Worm (Caenorhabditis elegans) whole organism, young adult: Measurements from ENCODE around the gene C08H9.18.

Source experiments
- B0019.2 ChIP-seq: fragments of 200-800 bp; sonication (Bioruptor generic); conservative IDR thresholded peaks from 2 replicates; pipeline ENCODE4 v1.3.6; 2022; ENCODE audit warnings: missing genetic modification reagents, missing genetic modification characterization, missing compliant biosample characterization
- B0035.1 ChIP-seq: sonication (generic microtip); optimal IDR thresholded peaks from 2 replicates; lab custom pipeline; 2016; ENCODE audit warnings: missing genetic modification characterization, mild to moderate bottlenecking, missing compliant biosample characterization, missing genotype, missing genetic modification reagents
- F33H1.4 ChIP-seq: fragments of 200-800 bp; sonication (Bioruptor generic); IDR thresholded peaks from 2 replicates; pipeline ENCODE4 v1.3.6; 2022; ENCODE audit warnings: missing genetic modification reagents, missing genetic modification characterization, missing compliant biosample characterization
- F37B4.10 ChIP-seq: fragments of 200-800 bp; sonication (Bioruptor generic); IDR thresholded peaks from 2 replicates; pipeline ENCODE4 v1.3.6; 2022; ENCODE audit warnings: missing genetic modification characterization, missing compliant biosample characterization
- F55B11.4 ChIP-seq: sonication (generic microtip); optimal IDR thresholded peaks from 2 replicates; lab custom pipeline; 2016; ENCODE audit warnings: missing compliant biosample characterization, missing genetic modification characterization, borderline replicate concordance; ENCODE audit not compliant: insufficient read depth
- F57A8.1 ChIP-seq: fragments of 200-800 bp; sonication (Bioruptor generic); optimal IDR thresholded peaks from 2 replicates; lab custom pipeline; 2018; ENCODE audit warnings: mild to moderate bottlenecking, missing genetic modification characterization, moderate library complexity, missing compliant biosample characterization
- T07F8.4 ChIP-seq: sonication (generic microtip); optimal IDR thresholded peaks from 2 replicates; lab custom pipeline; 2016; ENCODE audit warnings: mild to moderate bottlenecking, missing genetic modification characterization, moderate library complexity, missing compliant biosample characterization
- Y53F4B.3 ChIP-seq: fragments of 200-800 bp; sonication (Bioruptor generic); IDR thresholded peaks from 2 replicates; pipeline ENCODE4 v1.3.6; 2022; ENCODE audit warnings: missing genetic modification reagents, missing genetic modification characterization, missing compliant biosample characterization
- Y53G8AR.9 ChIP-seq: fragments of 200-800 bp; sonication (Bioruptor generic); conservative IDR thresholded peaks from 2 replicates; pipeline ENCODE4 v1.3.6; 2022; ENCODE audit warnings: missing genetic modification reagents, missing genetic modification characterization, missing compliant biosample characterization
- Y56A3A.18 ChIP-seq: fragments of 200-800 bp; sonication (Bioruptor generic); IDR thresholded peaks from 2 replicates; pipeline ENCODE4 v1.3.6; 2022; ENCODE audit warnings: missing genetic modification reagents, missing genetic modification characterization, missing compliant biosample characterization
- aptf-2 ChIP-seq: fragments of 200-800 bp; sonication (Bioruptor generic); conservative IDR thresholded peaks from 2 replicates; pipeline ENCODE4 v1.3.6; 2022; ENCODE audit warnings: missing genetic modification reagents, missing genetic modification characterization, missing compliant biosample characterization
- aptf-3 ChIP-seq: fragments of 200-800 bp; sonication (Bioruptor generic); IDR thresholded peaks from 2 replicates; pipeline ENCODE4 v1.3.6; 2022; ENCODE audit warnings: missing genetic modification characterization, missing compliant biosample characterization
- atf-7 ChIP-seq: sonication (generic microtip); optimal IDR thresholded peaks from 2 replicates; lab custom pipeline; 2017; ENCODE audit warnings: mild to moderate bottlenecking, missing genetic modification characterization, missing compliant biosample characterization
- ceh-27 ChIP-seq: fragments of 200-800 bp; sonication (Bioruptor generic); optimal IDR thresholded peaks from 2 replicates; lab custom pipeline; 2018; ENCODE audit warnings: mild to moderate bottlenecking, missing genetic modification characterization, moderate library complexity, missing compliant biosample characterization
- dox-1 ChIP-seq: fragments of 200-800 bp; sonication (Bioruptor generic); IDR thresholded peaks from 2 replicates; pipeline ENCODE4 v1.3.6; 2022; ENCODE audit warnings: missing genetic modification reagents, missing genetic modification characterization, missing compliant biosample characterization
- egl-18 ChIP-seq: fragments of 200-800 bp; sonication (Bioruptor generic); IDR thresholded peaks from 2 replicates; pipeline ENCODE4 v1.3.6; 2022; ENCODE audit warnings: missing genetic modification reagents, missing genetic modification characterization, missing compliant biosample characterization
- egl-44 ChIP-seq: fragments of 200-800 bp; sonication (Bioruptor generic); IDR thresholded peaks from 2 replicates; pipeline ENCODE4 v1.3.6; 2022; ENCODE audit warnings: missing genetic modification reagents, missing genetic modification characterization, missing compliant biosample characterization
- ekl-4 ChIP-seq: fragments of 200-800 bp; sonication (Bioruptor generic); IDR thresholded peaks from 2 replicates; pipeline ENCODE4 v1.3.6; 2022; ENCODE audit warnings: missing genetic modification reagents, missing genetic modification characterization, missing compliant biosample characterization
- ets-4 ChIP-seq: fragments of 200-800 bp; sonication (Bioruptor generic); optimal IDR thresholded peaks from 2 replicates; lab custom pipeline; 2018; ENCODE audit warnings: mild to moderate bottlenecking, missing genetic modification characterization, missing compliant biosample characterization
- fkh-3 ChIP-seq: sonication (generic microtip); optimal IDR thresholded peaks from 2 replicates; lab custom pipeline; 2016; ENCODE audit warnings: mild to moderate bottlenecking, missing genetic modification characterization, missing compliant biosample characterization
- hlh-12 ChIP-seq: sonication (generic microtip); optimal IDR thresholded peaks from 2 replicates; lab custom pipeline; 2016; ENCODE audit warnings: missing genetic modification characterization, missing compliant biosample characterization
- hmg-1.2 ChIP-seq: fragments of 200-800 bp; sonication (Bioruptor generic); IDR thresholded peaks from 2 replicates; pipeline ENCODE4 v1.3.6; 2022; ENCODE audit warnings: missing genetic modification reagents, missing genetic modification characterization, missing compliant biosample characterization
- hsf-1 ChIP-seq: fragments of 200-800 bp; sonication (Bioruptor generic); IDR thresholded peaks from 2 replicates; pipeline ENCODE4 v1.3.6; 2022; ENCODE audit warnings: missing genetic modification reagents, missing genetic modification characterization, missing compliant biosample characterization
- lag-1 ChIP-seq: fragments of 200-800 bp; sonication (Bioruptor generic); IDR thresholded peaks from 2 replicates; pipeline ENCODE4 v1.3.6; 2022; ENCODE audit warnings: missing genetic modification reagents, missing genetic modification characterization, missing compliant biosample characterization
- let-607 ChIP-seq, 2 experiments: fragments of 200-800 bp in 1 of 2; sonication (Bioruptor generic) in 1 of 2; sonication (generic microtip) in 1 of 2; optimal IDR thresholded peaks; 2 replicates each; lab custom pipeline; 2016 to 2018; ENCODE audit warnings: mild to moderate bottlenecking in 2 of 2, missing compliant biosample characterization in 2 of 2, missing genetic modification characterization in 2 of 2, moderate library complexity in 2 of 2, missing genotype in 1 of 2
- lin-26 ChIP-seq: fragments of 200-800 bp; sonication (Bioruptor generic); IDR thresholded peaks from 2 replicates; pipeline ENCODE4 v1.3.6; 2022; ENCODE audit warnings: missing genetic modification reagents, missing genetic modification characterization, missing compliant biosample characterization
- lin-35 ChIP-seq, 3 experiments: fragments of 150-350 bp in 2 of 3; sonication (generic microtip) in 1 of 3; optimal IDR thresholded peaks; 2 replicates each; lab custom pipeline; 2014 to 2018; ENCODE audit warnings: missing biosample characterization in 3 of 3, missing genetic modification characterization in 3 of 3, missing genetic modification reagents in 3 of 3
- lin-54 ChIP-seq: fragments of 200-800 bp; sonication (Bioruptor generic); optimal IDR thresholded peaks from 2 replicates; lab custom pipeline; 2018; ENCODE audit warnings: mild to moderate bottlenecking, missing genetic modification characterization, missing compliant biosample characterization
- madf-3 ChIP-seq: fragments of 200-800 bp; sonication (Bioruptor generic); IDR thresholded peaks from 2 replicates; pipeline ENCODE4 v1.3.6; 2022; ENCODE audit warnings: missing genetic modification reagents, missing genetic modification characterization, missing compliant biosample characterization
- madf-6 ChIP-seq: fragments of 200-800 bp; sonication (Bioruptor generic); IDR thresholded peaks from 2 replicates; pipeline ENCODE4 v1.3.6; 2022; ENCODE audit warnings: missing genetic modification reagents, missing genetic modification characterization, missing compliant biosample characterization
- nfyb-1 ChIP-seq: fragments of 200-800 bp; sonication (Bioruptor generic); IDR thresholded peaks from 2 replicates; pipeline ENCODE4 v1.3.6; 2022; ENCODE audit warnings: missing genetic modification reagents, missing genetic modification characterization, missing compliant biosample characterization
- nhr-179 ChIP-seq: sonication (generic microtip); optimal IDR thresholded peaks from 2 replicates; lab custom pipeline; 2016; ENCODE audit warnings: mild to moderate bottlenecking, missing genetic modification characterization, missing compliant biosample characterization
- nhr-27 ChIP-seq: fragments of 200-800 bp; sonication (Bioruptor generic); optimal IDR thresholded peaks from 2 replicates; lab custom pipeline; 2018; ENCODE audit warnings: mild to moderate bottlenecking, missing genetic modification characterization, moderate library complexity, missing compliant biosample characterization
- nhr-80 ChIP-seq: sonication (generic microtip); optimal IDR thresholded peaks from 2 replicates; lab custom pipeline; 2016; ENCODE audit warnings: missing genetic modification characterization, missing compliant biosample characterization
- nhr-90 ChIP-seq: sonication (generic microtip); optimal IDR thresholded peaks from 2 replicates; lab custom pipeline; 2016; ENCODE audit warnings: missing genotype, mild to moderate bottlenecking, missing genetic modification characterization, missing compliant biosample characterization
- rpc-1 ChIP-seq, 2 experiments: fragments of 150-350 bp in 1 of 2; sonication (generic microtip) in 1 of 2; optimal IDR thresholded peaks; 2 replicates each; lab custom pipeline; 2014 to 2018; ENCODE audit warnings: missing biosample characterization in 1 of 2, missing genetic modification characterization in 1 of 2, missing genetic modification reagents in 1 of 2, missing genotype in 1 of 2
- snpc-1.3 ChIP-seq: sonication (generic microtip); optimal IDR thresholded peaks from 2 replicates; lab custom pipeline; 2017; ENCODE audit warnings: missing genetic modification characterization, mild to moderate bottlenecking, missing compliant biosample characterization, antibody characterized with exemption, moderate library complexity, missing genotype, missing genetic modification reagents; ENCODE audit not compliant: insufficient read depth
- snpc-4 ChIP-seq, 5 experiments: fragments of 150-350 bp in 1 of 5; sonication (generic microtip) in 4 of 5; optimal IDR thresholded peaks; 2 replicates each; lab custom pipeline; 2014 to 2018; ENCODE audit warnings: missing genetic modification characterization in 5 of 5, missing biosample characterization in 3 of 5, antibody characterized with exemption in 2 of 5, mild to moderate bottlenecking in 2 of 5, missing compliant biosample characterization in 2 of 5, missing genotype in 2 of 5, moderate library complexity in 2 of 5, missing genetic modification reagents in 1 of 5
- tbp1 ChIP-seq: fragments of 200-800 bp; sonication (Bioruptor generic); optimal IDR thresholded peaks from 2 replicates; lab custom pipeline; 2018; ENCODE audit warnings: mild to moderate bottlenecking, missing genetic modification characterization, missing compliant biosample characterization
- unc-62 ChIP-seq: fragments of 150-350 bp; optimal IDR thresholded peaks from 2 replicates; lab custom pipeline; 2014; ENCODE audit warnings: missing biosample characterization, missing genetic modification reagents, missing genetic modification characterization
- zim-3 ChIP-seq: sonication (generic microtip); optimal IDR thresholded peaks from 2 replicates; lab custom pipeline; 2017; ENCODE audit warnings: mild to moderate bottlenecking, missing genetic modification characterization, moderate library complexity, missing compliant biosample characterization
- ztf-22 ChIP-seq: fragments of 200-800 bp; sonication (Bioruptor generic); optimal IDR thresholded peaks from 2 replicates; lab custom pipeline; 2018; ENCODE audit warnings: mild to moderate bottlenecking, missing genetic modification characterization, moderate library complexity, missing compliant biosample characterization
- ztf-25 ChIP-seq: fragments of 200-800 bp; sonication (Bioruptor generic); IDR thresholded peaks from 2 replicates; pipeline ENCODE4 v1.3.6; 2022; ENCODE audit warnings: missing genetic modification reagents, missing genetic modification characterization, missing compliant biosample characterization

Gene C08H9.18

DNA sequence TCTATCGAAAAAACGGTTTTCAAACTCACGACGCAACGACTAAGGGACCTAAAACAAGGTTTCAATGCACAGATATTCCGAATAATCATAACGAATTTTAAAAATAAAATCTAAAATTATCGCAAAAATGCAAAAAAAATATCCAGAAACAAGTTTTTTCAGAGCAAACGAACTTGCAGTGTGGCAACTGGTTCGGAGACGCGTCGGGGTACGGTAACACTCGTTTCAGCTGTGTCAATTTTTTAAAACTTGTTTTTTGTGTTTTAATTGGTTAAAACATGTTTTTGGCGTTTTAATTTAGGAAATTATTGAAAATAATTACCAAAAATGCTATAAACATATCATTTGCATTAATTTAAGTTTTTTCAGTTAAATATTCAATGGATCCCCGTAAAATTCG lies 30.4 kb upstream of the C08H9.18 start, which contains the start of gene C08H9.16 (continued):
- TF ChIP-seq Y53G8AR.9 (GFP tag; lab: Robert Waterston, UW) (no peak), zim-3 (tag; lab: Kevin White, UChicago) (no peak), lin-54 (GFP tag; lab: Kevin White, UChicago) (peak; percentile 48), let-607 (tag; optimal IDR thresholded peaks at IDR 0.05; lab: Kevin White, UChicago) (peak; percentile 89 to 94)

DNA sequence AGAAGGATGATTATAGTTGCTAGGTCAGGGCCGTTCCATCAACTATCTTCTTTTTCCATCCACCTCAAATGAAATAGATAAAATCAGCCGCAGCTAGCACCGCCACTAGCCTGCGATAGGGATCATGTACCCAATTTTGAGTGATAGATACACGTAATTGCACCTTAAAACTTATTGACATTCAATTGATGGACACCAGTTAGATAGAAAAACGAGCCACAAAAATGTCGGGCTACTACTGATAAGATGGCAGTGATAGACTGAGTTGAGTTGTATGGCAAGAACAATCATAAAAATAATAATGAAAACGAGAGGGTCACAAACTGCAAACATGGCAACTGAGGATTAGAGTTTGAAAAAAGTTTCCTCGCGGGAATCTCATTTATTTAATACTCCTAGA lies 29.8 kb upstream of the C08H9.18 start:
- peak; percentile 33; the same call in 1 of the 2 replicates for TF ChIP-seq madf-6
- TF ChIP-seq lin-26 (GFP tag; lab: Robert Waterston, UW): peak; percentile 68; the same call in 1 of the 2 replicates
- TF ChIP-seq nhr-27 (tag; lab: Kevin White, UChicago): no peak
- peak; percentile 4 for TF ChIP-seq tbp1 (GFP tag; lab: Kevin White, UChicago)
- peak; percentile 26 for TF ChIP-seq atf-7
- TF ChIP-seq let-607 (tag; optimal IDR thresholded peaks at IDR 0.05; lab: Kevin White, UChicago): peak; percentile 96 to 97
- TF ChIP-seq ets-4: peak; percentile 71
- TF ChIP-seq F57A8.1 (GFP tag; lab: Kevin White, UChicago): no peak
- TF ChIP-seq ceh-27 (GFP tag; lab: Kevin White, UChicago): no peak
- no peak for TF ChIP-seq snpc-4 (GFP tag; optimal IDR thresholded peaks at IDR 0.05; lab: Kevin White, UChicago)
- peak in 1 of 4 experiments; percentile 29 for TF ChIP-seq snpc-4 (tag; optimal IDR thresholded peaks at IDR 0.05; lab: Kevin White, UChicago)
- peak; percentile 55 for TF ChIP-seq ztf-22 (GFP tag; lab: Kevin White, UChicago)
- TF ChIP-seq B0019.2 (GFP tag; lab: Robert Waterston, UW): no peak
- peak; percentile 97 for TF ChIP-seq nhr-80 (tag; lab: Kevin White, UChicago)
- TF ChIP-seq nhr-179 (tag; lab: Kevin White, UChicago): no peak
- TF ChIP-seq nfyb-1 (GFP tag; lab: Robert Waterston, UW): peak; percentile 21; the same call in 1 of the 2 replicates
- TF ChIP-seq lin-54 (GFP tag; lab: Kevin White, UChicago): peak; percentile 21
- no peak for TF ChIP-seq F55B11.4
- TF ChIP-seq egl-44 (GFP tag; lab: Robert Waterston, UW): peak; percentile 15; the same call in 1 of the 2 replicates
- no peak for TF ChIP-seq rpc-1 (optimal IDR thresholded peaks at IDR 0.05; lab: Kevin White, UChicago)
- TF ChIP-seq rpc-1 (tag; optimal IDR thresholded peaks at IDR 0.05; lab: Kevin White, UChicago): no peak
- TF ChIP-seq ekl-4 (GFP tag; lab: Robert Waterston, UW): peak; percentile 13; the same call in 1 of the 2 replicates
- TF ChIP-seq T07F8.4 (tag; lab: Kevin White, UChicago): no peak
- TF ChIP-seq nhr-90 (tag; lab: Kevin White, UChicago): peak; percentile 6
- TF ChIP-seq unc-62 (GFP tag; lab: Kevin White, UChicago): peak; percentile 34
- peak; percentile 38; the same call in 1 of the 2 replicates for TF ChIP-seq dox-1

DNA sequence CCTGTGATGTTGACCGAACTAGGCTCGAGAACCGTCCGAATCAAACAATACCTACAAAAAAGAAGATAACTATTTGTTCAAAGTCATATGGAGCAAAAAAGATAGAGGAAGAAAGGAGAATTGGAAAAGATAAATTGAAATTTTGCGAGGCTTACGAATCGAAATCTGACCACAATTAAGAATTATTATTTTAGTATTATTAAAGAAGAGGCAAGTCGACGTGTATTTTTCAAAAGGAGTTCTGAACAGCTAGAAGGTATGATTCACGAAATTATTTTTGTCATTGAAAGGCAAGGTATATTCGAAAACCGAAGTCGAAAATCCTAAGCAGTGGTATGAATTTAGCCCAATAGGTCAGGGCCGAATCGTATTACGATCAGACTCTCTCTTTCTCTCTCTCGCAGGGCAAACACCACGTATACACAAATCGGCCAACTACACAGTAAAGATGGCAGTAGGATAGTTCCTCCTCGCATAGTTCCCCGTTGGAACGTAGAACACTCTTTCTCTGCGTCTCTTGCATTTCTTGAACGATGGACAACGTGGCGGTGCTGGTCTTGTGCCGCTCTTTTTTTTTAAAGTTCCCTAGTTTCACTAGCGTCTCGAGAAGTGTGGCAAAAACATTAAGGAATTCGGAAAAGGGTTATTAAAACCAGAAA lies 29.1 kb upstream of the C08H9.18 start, which contains the start of gene vgln-1:
Gene vgln-1, minus strand, starts transcription at position 51 of the 659 bp plus-strand sequence.
- TF ChIP-seq F33H1.4 (GFP tag; lab: Robert Waterston, UW) (no peak), hlh-12 (tag; lab: Kevin White, UChicago) (no peak), madf-3 (GFP tag; lab: Robert Waterston, UW) (no peak), madf-6 (peak; percentile 26; the same call in 1 of the 2 replicates), lin-35 (GFP tag; optimal IDR thresholded peaks at IDR 0.05; lab: Kevin White, UChicago) (no peak), Y56A3A.18 (GFP tag; lab: Robert Waterston, UW) (0 out of 2 replicates have a peak, but pooled peaks have one; percentile 52), hmg-1.2 (peak; percentile 48; the same call in 1 of the 2 replicates), aptf-3 (GFP tag; lab: Robert Waterston, UW) (no peak), B0035.1 (tag; lab: Kevin White, UChicago) (no peak), hsf-1 (no peak), let-607 (tag; optimal IDR thresholded peaks at IDR 0.05; lab: Kevin White, UChicago) (peak in 1 of 2 experiments; percentile 7), egl-44 (GFP tag; lab: Robert Waterston, UW) (no peak), egl-18 (no peak), fkh-3 (no peak), Y53F4B.3 (GFP tag; lab: Robert Waterston, UW) (no peak), snpc-1.3 (tag; lab: Kevin White, UChicago) (no peak), ztf-25 (0 out of 2 replicates have a peak, but pooled peaks have one; percentile 56), aptf-2 (GFP tag; lab: Robert Waterston, UW) (no peak), lag-1 (GFP tag; lab: Robert Waterston, UW) (no peak), F37B4.10 (GFP tag; lab: Robert Waterston, UW) (no peak)
